Worm (Caenorhabditis elegans) whole organism, midembryonic: ENCODE data around the gene ifo-1.
"Not testable (repeated sequence)": the region's sequence is repeated elsewhere in the genome, so short reads cannot be mapped to it uniquely, and the experiment has no call there.

Experiments used
- T22C8.4 ChIP-seq: fragments of 200-800 bp; sonication (Bioruptor generic); IDR thresholded peaks from 2 replicates; pipeline ENCODE4 v1.3.6; 2022; ENCODE audit warnings: missing genetic modification characterization, missing compliant biosample characterization
- cog-1 ChIP-seq: sonication (generic microtip); optimal IDR thresholded peaks from 2 replicates; lab custom pipeline; 2016; ENCODE audit warnings: missing genetic modification characterization, missing compliant biosample characterization
- flt-1 ChIP-seq: fragments of 200-800 bp; sonication (Bioruptor generic); IDR thresholded peaks from 2 replicates; pipeline ENCODE4 v1.3.6; 2022; ENCODE audit warnings: missing genetic modification characterization, missing compliant biosample characterization
- klf-2 ChIP-seq: fragments of 200-800 bp; sonication (Bioruptor generic); conservative IDR thresholded peaks from 2 replicates; pipeline ENCODE4 v1.3.6; 2022; ENCODE audit warnings: missing genetic modification reagents, missing genetic modification characterization, missing compliant biosample characterization
- med-1 ChIP-seq: sonication (generic microtip); optimal IDR thresholded peaks from 2 replicates; lab custom pipeline; 2017; ENCODE audit warnings: missing genetic modification characterization, mild to moderate bottlenecking, missing compliant biosample characterization, antibody characterized with exemption, missing genetic modification reagents; ENCODE audit not compliant: insufficient read depth
- ref-1 ChIP-seq: fragments of 200-800 bp; sonication (Bioruptor generic); conservative IDR thresholded peaks from 2 replicates; pipeline ENCODE4 v1.3.6; 2022; ENCODE audit warnings: missing genetic modification reagents, missing genetic modification characterization, missing compliant biosample characterization
- tab-1 ChIP-seq: fragments of 200-800 bp; sonication (Bioruptor generic); IDR thresholded peaks from 2 replicates; pipeline ENCODE4 v1.3.6; 2022; ENCODE audit warnings: missing genetic modification characterization, missing compliant biosample characterization
- ztf-23 ChIP-seq: fragments of 200-800 bp; sonication (Bioruptor generic); IDR thresholded peaks from 2 replicates; pipeline ENCODE4 v1.3.6; 2022; ENCODE audit warnings: missing genetic modification reagents, missing genetic modification characterization, missing compliant biosample characterization
- ztf-29 ChIP-seq: fragments of 200-800 bp; sonication (Bioruptor generic); IDR thresholded peaks from 2 replicates; pipeline ENCODE4 v1.3.6; 2022; ENCODE audit warnings: missing genetic modification reagents, missing genetic modification characterization, missing compliant biosample characterization

The ifo-1 gene

ce11 chrIV:7326613-7327149 lies at the start of gene ifo-1:
Gene ifo-1 (minus strand): TSS chrIV:7326663.
- TF ChIP-seq flt-1 (GFP tag; lab: Robert Waterston, UW): no peak
- TF ChIP-seq ztf-29 (GFP tag; lab: Robert Waterston, UW): no peak
- TF ChIP-seq ref-1 (GFP tag; lab: Robert Waterston, UW): no peak
- TF ChIP-seq med-1 (GFP tag; lab: Kevin White, UChicago): no peak
- no peak for TF ChIP-seq klf-2

ce11 chrIV:7374847-7375246 lies 48.4 kb upstream of the ifo-1 start, which contains the start of gene T12B3.3:
Gene T12B3.3 (plus strand): TSS chrIV:7375147.
- not testable (repeated sequence) for TF ChIP-seq med-1 (GFP tag; lab: Kevin White, UChicago); ztf-29 (GFP tag; lab: Robert Waterston, UW); klf-2

ce11 chrIV:7365011-7365410 lies 38.5 kb upstream of the ifo-1 start, which contains the start of gene Y40C5A.4:
Gene Y40C5A.4 (minus strand): TSS chrIV:7365111.
- not testable (repeated sequence) for TF ChIP-seq med-1 (GFP tag; lab: Kevin White, UChicago); tab-1 (GFP tag; lab: Robert Waterston, UW); klf-2

ce11 chrIV:7346751-7347150 lies 20.3 kb upstream of the ifo-1 start, which contains the start of gene daf-42:
Gene daf-42 (minus strand): TSS chrIV:7346851.
- TF ChIP-seq ref-1 (GFP tag; lab: Robert Waterston, UW) (no peak), tab-1 (GFP tag; lab: Robert Waterston, UW) (no peak), ztf-23 (GFP tag; lab: Robert Waterston, UW) (no peak), med-1 (GFP tag; lab: Kevin White, UChicago) (no peak), T22C8.4 (GFP tag; lab: Robert Waterston, UW) (no peak)

ce11 chrIV:7344020-7344419 lies 17.6 kb upstream of the ifo-1 start:
- TF ChIP-seq klf-2 (no peak), med-1 (GFP tag; lab: Kevin White, UChicago) (no peak), tab-1 (GFP tag; lab: Robert Waterston, UW) (peak; percentile 71; the same call in 1 of the 2 replicates), ztf-23 (GFP tag; lab: Robert Waterston, UW) (0 out of 2 replicates have a peak, but pooled peaks have one; percentile 25), T22C8.4 (GFP tag; lab: Robert Waterston, UW) (no peak), flt-1 (GFP tag; lab: Robert Waterston, UW) (peak; percentile 56; the same call in 1 of the 2 replicates), ztf-29 (GFP tag; lab: Robert Waterston, UW) (no peak), cog-1 (tag; lab: Kevin White, UChicago) (no peak), ref-1 (GFP tag; lab: Robert Waterston, UW) (no peak)

- TF ChIP-seq ztf-23 (GFP tag; lab: Robert Waterston, UW): no peak
- no peak for TF ChIP-seq med-1 (GFP tag; lab: Kevin White, UChicago)
- TF ChIP-seq klf-2: no peak
- TF ChIP-seq tab-1 (GFP tag; lab: Robert Waterston, UW): no peak
- TF ChIP-seq flt-1 (GFP tag; lab: Robert Waterston, UW): no peak
- no peak for TF ChIP-seq ref-1 (GFP tag; lab: Robert Waterston, UW)
- TF ChIP-seq T22C8.4 (GFP tag; lab: Robert Waterston, UW): no peak
- TF ChIP-seq cog-1 (tag; lab: Kevin White, UChicago): no peak
- TF ChIP-seq ztf-29 (GFP tag; lab: Robert Waterston, UW): no peak
Observed at ce11 chrIV:7342144-7342543, 15.7 kb upstream of the ifo-1 start.

ce11 chrIV:7339095-7339494 lies 12.6 kb upstream of the ifo-1 start:
- TF ChIP-seq ref-1 (GFP tag; lab: Robert Waterston, UW): no peak
- no peak for TF ChIP-seq ztf-23 (GFP tag; lab: Robert Waterston, UW)
- TF ChIP-seq T22C8.4 (GFP tag; lab: Robert Waterston, UW): no peak
- TF ChIP-seq flt-1 (GFP tag; lab: Robert Waterston, UW): no peak
- no peak for TF ChIP-seq med-1 (GFP tag; lab: Kevin White, UChicago)
- no peak for TF ChIP-seq cog-1 (tag; lab: Kevin White, UChicago)

ce11 chrIV:7338042-7338441 lies 11.6 kb upstream of the ifo-1 start:
- TF ChIP-seq med-1 (GFP tag; lab: Kevin White, UChicago) (no peak), klf-2 (no peak), ztf-29 (GFP tag; lab: Robert Waterston, UW) (no peak), flt-1 (GFP tag; lab: Robert Waterston, UW) (no peak), T22C8.4 (GFP tag; lab: Robert Waterston, UW) (no peak), ref-1 (GFP tag; lab: Robert Waterston, UW) (no peak), ztf-23 (GFP tag; lab: Robert Waterston, UW) (no peak)

- TF ChIP-seq flt-1 (GFP tag; lab: Robert Waterston, UW) (no peak), ztf-29 (GFP tag; lab: Robert Waterston, UW) (no peak), klf-2 (no peak), ref-1 (GFP tag; lab: Robert Waterston, UW) (no peak), tab-1 (GFP tag; lab: Robert Waterston, UW) (no peak), ztf-23 (GFP tag; lab: Robert Waterston, UW) (no peak), cog-1 (tag; lab: Kevin White, UChicago) (no peak), med-1 (GFP tag; lab: Kevin White, UChicago) (no peak), T22C8.4 (GFP tag; lab: Robert Waterston, UW) (no peak)
Observed at ce11 chrIV:7332695-7333094, 6.2 kb upstream of the ifo-1 start, which contains the start of gene ocr-4. Gene ocr-4 (minus strand): TSS chrIV:7332795.

- no peak for TF ChIP-seq klf-2
- TF ChIP-seq ref-1 (GFP tag; lab: Robert Waterston, UW): no peak
- TF ChIP-seq tab-1 (GFP tag; lab: Robert Waterston, UW): no peak
- no peak for TF ChIP-seq cog-1 (tag; lab: Kevin White, UChicago)
- TF ChIP-seq ztf-29 (GFP tag; lab: Robert Waterston, UW): no peak
- no peak for TF ChIP-seq T22C8.4 (GFP tag; lab: Robert Waterston, UW)
- TF ChIP-seq med-1 (GFP tag; lab: Kevin White, UChicago): no peak
- no peak for TF ChIP-seq flt-1 (GFP tag; lab: Robert Waterston, UW)
Observed at ce11 chrIV:7328918-7329317, 2.5 kb upstream of the ifo-1 start, which contains the start of gene sqst-2. Gene sqst-2 (minus strand): TSS chrIV:7328975.
